Fruit fly (Drosophila melanogaster) whole organism, wandering third instar larva: ENCODE results near the gene CG3091.

Source experiments
- h ChIP-seq: fragments of 200-800 bp; sonication (Bioruptor generic); optimal IDR thresholded peaks from 3 replicates; lab custom pipeline; 2016; ENCODE audit warnings: missing biosample characterization, mild to moderate bottlenecking, missing genetic modification characterization
- rgr ChIP-seq: fragments of 200-800 bp; sonication (Bioruptor generic); optimal IDR thresholded peaks from 3 replicates; lab custom pipeline; 2016; ENCODE audit warnings: missing biosample characterization, mild to moderate bottlenecking, missing genetic modification characterization

DNA sequence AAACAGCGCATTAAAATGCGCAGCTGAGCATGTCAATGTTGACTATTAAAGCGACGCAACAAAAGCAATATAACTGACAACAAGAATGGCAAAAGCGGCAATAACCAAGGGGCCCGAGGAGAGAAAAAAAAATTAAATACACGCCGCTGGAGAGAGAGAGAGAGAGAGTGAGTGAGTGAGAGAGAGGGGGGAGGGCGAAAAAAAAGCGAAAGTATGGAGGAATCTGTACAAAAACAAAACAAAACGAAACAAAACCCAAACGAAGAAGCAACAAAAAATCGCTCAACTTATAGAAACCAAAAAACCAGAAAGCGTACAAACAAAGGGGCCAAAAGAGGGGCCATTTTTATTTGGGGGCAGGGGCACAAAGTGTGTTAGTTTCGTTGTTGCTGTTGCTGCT, 29.5 kb upstream of the CG3091 start:
- TF ChIP-seq rgr (GFP tag; lab: Kevin White, UChicago) (no peak), h (GFP tag; lab: Kevin White, UChicago) (no peak)
